Fruit fly (Drosophila melanogaster) S2 (cell line): ENCODE measurements around the gene Gorab.
A peak's percentile ranks its signal among the peaks of the same experiment; 100 is the strongest.

Experiments used
- CG8478 ChIP-seq: fragments of >200 bp; optimal IDR thresholded peaks from 2 replicates; lab custom pipeline; 2018
- CTCF ChIP-seq, 2 experiments: fragments of >200 bp; optimal IDR thresholded peaks; 2 replicates each; lab custom pipeline; 2018

The Gorab gene

DNA sequence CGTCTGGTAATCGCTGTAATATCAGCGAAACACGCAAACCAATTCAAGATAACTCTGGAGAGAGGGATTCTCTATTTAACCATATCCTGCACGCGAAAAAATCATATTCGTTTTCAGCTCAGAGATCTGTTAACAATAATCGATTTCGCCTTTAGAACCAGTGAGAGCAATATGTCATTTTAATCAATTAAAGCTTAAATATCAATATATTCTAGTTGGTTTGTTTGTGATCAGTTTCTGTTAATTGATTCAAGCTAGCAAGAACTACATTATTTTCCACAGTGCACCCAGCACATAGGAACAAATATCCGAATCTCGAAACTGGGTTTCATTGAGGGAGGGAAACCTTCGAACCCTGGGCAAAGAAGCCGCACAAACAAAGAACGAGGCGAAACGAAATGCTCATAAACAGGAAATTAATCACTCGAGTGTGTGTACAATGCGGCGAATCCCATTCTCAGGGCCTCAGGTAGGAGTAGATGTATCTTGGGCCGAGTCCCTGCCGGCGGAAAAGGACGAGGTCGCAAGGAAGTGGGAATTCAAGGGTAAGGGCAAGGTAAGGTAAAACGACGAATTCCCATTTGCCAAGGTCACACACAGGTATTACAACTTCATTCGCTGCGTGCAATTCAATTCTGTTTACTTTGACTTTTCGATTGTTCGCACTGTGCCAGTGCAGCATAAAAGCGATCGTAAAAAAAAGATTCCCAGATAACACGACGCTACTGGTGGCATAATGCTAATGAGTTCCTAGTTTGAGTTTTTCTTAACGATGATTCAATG lies 12.5 kb downstream of the Gorab start:
- TF ChIP-seq CTCF (optimal IDR thresholded peaks at IDR 0.05; lab: Kevin White, UChicago) (no peak), CG8478 (lab: Kevin White, UChicago) (no peak)

DNA sequence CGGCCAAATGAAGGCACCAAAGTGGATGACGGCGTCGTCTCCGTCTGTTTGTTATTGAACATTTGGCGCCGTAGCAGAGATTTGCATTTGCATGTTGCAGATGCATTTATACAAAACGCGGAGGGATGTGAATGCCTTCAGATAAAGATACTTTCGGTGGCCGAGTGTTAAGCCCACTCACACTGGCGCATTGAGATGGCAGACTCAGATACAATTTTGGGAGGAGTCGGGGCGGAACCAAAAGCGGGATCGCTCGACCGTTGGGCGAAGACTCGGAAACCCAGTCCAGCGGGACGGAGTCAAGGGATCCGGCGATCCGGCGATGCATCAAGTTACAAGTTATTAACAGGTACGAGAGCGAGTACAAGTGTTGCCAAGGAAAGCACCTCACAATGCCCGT lies 16.5 kb downstream of the Gorab start:
- TF ChIP-seq CG8478 (lab: Kevin White, UChicago): no peak
- TF ChIP-seq CTCF (optimal IDR thresholded peaks at IDR 0.05; lab: Kevin White, UChicago): no peak

DNA sequence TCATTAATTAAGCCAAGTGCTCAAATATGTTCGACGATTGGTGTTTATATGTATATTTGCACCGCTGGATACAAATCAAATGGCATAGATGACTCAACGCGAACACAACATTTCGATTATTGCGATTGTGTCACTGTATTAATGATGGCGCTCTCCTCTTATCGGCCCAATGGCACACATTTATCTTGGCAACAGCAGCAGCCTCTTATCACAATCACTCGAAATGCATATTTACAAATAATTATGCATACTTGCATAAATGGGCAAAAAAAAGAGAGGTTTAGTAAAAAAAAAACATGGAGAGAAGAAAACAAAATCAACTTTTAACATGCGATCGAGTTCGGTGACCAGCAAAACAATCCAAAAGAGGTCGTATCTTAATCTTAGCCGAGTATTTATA lies 17.4 kb downstream of the Gorab start:
- TF ChIP-seq CG8478 (lab: Kevin White, UChicago) (no peak), CTCF (optimal IDR thresholded peaks at IDR 0.05; lab: Kevin White, UChicago) (no peak)

DNA sequence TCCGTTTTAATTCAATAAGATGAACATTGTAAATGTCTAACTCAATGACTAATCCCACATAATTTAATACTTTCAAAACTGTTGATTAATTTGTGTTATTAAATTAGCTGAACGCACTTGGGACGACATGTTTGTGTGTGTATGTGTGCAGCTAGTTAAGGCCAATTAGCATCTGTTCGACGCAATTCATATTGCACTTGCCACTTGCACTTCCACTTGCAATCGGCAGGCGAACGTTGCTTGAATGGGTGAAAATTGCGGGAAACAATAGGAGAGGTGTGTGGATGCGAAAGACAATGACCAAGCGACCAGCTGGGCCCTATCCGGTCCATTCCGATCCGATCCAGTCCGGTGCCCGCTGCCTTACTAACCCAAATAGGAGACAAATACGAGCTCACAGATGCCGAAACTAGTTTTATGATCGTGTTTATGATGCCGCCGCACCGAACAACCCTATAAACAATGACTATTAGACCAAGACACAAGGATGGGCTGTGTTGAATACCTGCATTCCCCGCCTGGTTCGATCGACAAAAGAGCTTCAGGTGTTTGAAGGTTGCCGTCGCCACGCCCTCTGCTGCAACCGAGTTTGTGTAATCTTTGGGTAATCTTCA lies 21.0 kb downstream of the Gorab start:
- TF ChIP-seq CG8478 (lab: Kevin White, UChicago) (no peak), CTCF (optimal IDR thresholded peaks at IDR 0.05; lab: Kevin White, UChicago) (no peak)

DNA sequence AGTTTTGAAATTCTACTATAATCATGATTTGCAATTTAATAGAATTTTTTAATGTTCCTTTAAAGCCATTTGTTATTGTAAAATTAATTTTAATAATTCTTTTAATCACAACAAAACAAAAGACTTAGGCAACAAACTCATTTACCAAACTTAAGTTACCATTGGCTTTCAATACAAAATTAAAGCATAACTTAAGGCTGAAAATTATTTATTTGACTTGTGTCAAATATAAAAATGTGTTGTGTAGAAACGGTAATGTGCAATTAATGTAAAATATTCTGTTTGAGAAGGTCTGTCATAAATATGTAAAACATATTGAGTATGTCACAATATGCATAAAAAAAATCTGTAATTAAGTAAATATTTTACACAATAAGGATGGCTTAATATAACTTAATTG lies 21.6 kb downstream of the Gorab start:
- TF ChIP-seq CG8478 (lab: Kevin White, UChicago) (no peak), CTCF (optimal IDR thresholded peaks at IDR 0.05; lab: Kevin White, UChicago) (peak in 1 of 2 experiments; percentile 35)

DNA sequence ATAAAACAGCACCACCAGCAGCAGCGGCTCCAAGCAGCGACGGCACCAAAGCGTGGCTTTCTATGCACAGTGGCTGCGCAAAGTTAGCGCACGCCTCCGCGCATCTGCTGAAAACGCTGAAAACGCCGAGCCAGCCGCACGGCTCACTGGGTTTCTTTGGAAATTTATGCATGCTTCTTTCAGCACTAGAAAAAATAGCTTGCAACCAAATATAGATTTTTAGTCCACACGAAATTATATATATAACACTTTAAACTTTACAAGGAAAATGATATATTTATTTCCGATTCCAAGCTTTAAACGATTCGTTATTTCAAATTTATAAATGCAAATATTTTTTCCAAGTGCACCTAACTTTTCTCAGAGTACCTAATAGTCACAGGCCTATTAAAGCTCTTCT lies 24.0 kb downstream of the Gorab start:
- no peak for TF ChIP-seq CG8478 (lab: Kevin White, UChicago)
- no peak for TF ChIP-seq CTCF (optimal IDR thresholded peaks at IDR 0.05; lab: Kevin White, UChicago)

DNA sequence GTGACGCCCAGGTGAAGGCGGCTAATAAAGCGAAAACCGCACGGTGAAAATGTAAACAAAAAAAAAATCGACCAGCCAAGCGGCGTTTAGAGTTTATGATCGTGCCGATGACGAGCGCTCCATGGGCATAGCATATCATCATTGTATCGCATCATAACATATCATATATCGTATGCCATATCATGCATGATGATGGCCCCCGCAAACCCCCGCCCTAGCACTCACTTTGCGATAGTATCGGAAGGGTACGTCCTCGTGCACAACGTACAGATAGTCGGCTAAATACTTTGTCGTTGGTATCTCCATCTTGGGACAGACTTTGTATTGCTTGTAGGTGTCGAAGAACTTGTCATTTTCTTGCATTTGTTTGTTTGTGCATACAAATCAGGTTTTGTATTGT lies 25.4 kb downstream of the Gorab start:
- TF ChIP-seq CG8478 (lab: Kevin White, UChicago) (no peak), CTCF (optimal IDR thresholded peaks at IDR 0.05; lab: Kevin White, UChicago) (no peak)

DNA sequence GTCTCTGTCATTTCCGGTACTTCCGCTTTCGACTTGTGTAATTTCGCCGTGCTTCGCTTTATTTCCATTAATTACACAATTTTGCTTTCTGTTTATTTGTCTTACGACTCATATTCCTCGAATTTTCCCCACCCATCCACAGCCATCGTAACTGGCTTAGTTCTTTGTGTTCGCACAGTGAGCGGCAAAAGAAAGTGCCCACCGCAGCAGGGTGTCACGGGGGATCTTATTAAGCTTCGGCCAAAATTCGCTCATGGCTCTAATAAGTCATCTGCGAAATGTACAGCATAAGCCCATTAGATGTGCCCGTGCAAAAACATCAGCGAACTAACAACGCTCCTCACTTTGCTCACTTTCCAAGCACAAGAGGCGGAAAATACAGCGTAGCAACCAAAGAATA lies 26.2 kb downstream of the Gorab start:
- TF ChIP-seq CTCF (optimal IDR thresholded peaks at IDR 0.05; lab: Kevin White, UChicago): no peak

DNA sequence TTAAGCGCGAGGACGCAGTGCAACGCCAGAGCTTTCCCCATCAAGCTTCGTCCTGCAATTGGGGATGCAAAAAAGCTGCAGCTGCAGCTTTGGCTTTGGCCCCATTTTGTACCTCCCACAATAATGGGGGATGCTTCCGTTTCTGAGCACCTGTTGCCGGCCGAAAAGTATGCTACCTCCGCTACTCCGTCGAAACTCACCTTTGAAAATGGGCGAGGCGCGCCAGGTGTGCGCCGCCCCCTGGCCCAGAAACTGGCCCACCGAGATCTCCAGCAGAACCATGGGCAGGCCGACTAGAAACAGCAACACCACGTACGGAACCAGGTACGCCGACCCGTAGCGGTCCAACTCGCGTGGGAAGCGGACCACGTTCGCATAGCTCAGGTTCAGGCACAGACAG lies 27.2 kb downstream of the Gorab start:
- TF ChIP-seq CTCF (optimal IDR thresholded peaks at IDR 0.05; lab: Kevin White, UChicago) (no peak), CG8478 (lab: Kevin White, UChicago) (no peak)

DNA sequence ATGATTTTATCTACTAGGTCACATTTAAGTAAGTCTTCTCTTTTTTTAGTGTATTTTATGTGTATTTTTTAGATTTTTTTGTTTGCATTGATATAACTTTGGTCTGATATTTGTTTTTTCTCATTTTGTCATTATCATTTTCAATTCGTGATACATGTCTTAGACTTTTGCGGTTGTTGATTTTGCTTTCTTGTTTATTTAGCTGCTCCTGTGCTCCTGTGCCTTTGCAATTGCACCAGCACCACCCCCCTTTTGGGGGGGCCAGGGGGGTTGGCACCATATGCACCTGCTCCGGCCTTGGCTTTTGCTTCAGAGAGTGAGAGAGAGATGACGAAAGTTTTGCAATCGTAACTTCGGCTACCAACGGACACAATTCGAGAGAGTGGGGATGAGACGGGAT lies 27.7 kb downstream of the Gorab start:
- no peak for TF ChIP-seq CG8478 (lab: Kevin White, UChicago)
- no peak for TF ChIP-seq CTCF (optimal IDR thresholded peaks at IDR 0.05; lab: Kevin White, UChicago)

DNA sequence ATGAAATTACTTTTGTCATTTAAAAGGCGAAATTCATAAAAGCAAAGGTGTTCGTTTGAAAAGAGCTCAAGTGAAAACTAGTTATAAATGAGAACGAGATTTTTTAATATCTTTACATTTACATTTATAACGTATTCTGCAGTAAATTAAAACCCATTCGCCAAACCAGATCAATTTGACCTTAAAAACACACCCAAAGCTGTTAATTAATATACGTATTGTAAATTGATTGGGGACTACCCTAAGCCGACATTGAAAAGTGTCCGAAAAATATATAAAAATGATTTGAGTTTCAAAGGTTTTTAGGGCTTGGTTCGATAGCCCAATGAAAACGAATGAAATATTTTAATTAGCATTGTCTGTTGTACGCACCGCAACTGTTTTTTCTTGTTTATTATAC lies 29.6 kb downstream of the Gorab start:
- TF ChIP-seq CG8478 (lab: Kevin White, UChicago) (no peak), CTCF (optimal IDR thresholded peaks at IDR 0.05; lab: Kevin White, UChicago) (no peak)

DNA sequence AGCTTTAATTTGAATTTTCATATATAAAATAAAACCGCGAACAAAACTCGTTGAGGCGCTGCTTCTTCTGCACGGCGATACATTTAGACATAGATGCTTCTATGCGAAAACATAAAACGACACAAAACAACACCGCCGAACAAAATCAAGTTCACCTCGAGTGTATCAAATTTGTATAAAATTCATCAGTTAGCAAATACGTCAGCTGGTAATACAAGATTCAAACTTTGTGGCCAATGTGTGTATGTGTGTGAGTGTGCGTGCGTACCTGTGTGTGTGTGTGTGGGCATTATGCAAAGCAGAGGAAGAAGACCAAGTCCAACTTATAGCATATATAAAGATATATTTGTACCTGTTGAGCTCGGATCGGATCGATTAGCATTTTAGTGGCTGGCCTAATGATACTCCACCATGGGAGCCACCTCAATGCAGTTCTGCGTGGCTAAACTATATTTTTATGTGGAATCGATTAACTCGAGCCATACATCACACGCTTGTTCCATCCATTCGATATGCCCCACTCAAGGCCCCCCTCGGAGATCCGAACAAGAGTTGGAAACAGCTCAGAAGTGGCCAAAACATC lies 34.1 kb downstream of the Gorab start:
- TF ChIP-seq CTCF (optimal IDR thresholded peaks at IDR 0.05; lab: Kevin White, UChicago) (no peak), CG8478 (lab: Kevin White, UChicago) (no peak)

DNA sequence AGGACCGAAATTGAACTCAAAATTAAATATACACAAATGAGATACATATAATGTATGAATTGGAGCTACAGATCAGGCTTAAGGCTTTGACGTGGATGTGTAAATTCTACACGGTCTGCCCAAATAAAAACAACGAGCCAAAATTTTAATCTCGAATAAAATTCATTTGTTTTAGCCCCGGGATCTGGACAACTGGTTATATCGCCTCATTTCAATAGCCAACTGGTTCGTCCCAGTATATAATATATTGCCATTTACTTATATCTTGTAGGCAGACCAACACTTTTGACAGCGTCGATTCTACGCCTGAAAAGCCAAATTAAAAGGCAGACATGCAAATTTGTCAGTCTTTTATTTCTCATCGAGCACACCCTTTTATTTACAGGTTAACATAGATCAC lies 35.5 kb downstream of the Gorab start:
- TF ChIP-seq CG8478 (lab: Kevin White, UChicago): no peak
- TF ChIP-seq CTCF (optimal IDR thresholded peaks at IDR 0.05; lab: Kevin White, UChicago): no peak

DNA sequence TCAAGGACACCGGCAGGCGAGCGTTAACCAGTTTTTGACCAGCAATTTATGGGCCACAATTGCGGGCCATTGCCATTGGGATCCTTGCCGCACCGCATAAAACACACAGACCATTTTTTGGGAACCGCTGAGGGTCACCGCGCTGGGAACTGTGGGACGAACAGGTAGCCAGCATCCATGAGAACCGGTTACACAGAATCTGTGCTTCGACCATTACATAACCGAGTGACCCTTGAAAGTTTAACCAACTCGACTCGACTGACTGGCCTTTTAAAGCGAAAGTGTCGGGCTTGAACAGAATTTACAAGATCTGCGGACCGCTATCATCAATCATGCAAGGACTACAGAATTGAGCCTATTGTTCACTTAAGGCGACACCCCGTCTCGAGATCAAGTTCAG lies 36.2 kb downstream of the Gorab start:
- TF ChIP-seq CTCF (optimal IDR thresholded peaks at IDR 0.05; lab: Kevin White, UChicago) (no peak), CG8478 (lab: Kevin White, UChicago) (no peak)

DNA sequence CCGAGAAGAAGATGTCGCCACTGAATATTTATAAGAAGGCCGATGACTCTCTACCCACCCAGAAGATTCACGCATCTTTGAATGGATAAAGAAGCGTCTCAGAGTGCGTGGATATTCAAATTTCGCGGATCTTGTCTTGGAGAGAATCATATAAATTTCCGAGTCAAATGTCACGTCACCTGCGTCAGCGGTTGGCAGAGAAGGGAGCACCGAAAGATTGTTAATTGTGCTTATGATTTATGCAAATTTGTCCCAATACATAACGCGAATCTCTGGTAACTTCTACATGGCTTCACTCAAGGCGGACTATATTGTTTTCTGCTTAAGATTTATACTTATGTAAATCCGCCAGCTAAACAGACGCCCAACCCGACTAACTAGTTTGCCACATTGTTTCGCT lies 37.5 kb downstream of the Gorab start:
- TF ChIP-seq CTCF (optimal IDR thresholded peaks at IDR 0.05; lab: Kevin White, UChicago) (no peak), CG8478 (lab: Kevin White, UChicago) (no peak)
